1 fruit fly cellular context compared by ENCODE assay signal in the genomic region with DNA sequence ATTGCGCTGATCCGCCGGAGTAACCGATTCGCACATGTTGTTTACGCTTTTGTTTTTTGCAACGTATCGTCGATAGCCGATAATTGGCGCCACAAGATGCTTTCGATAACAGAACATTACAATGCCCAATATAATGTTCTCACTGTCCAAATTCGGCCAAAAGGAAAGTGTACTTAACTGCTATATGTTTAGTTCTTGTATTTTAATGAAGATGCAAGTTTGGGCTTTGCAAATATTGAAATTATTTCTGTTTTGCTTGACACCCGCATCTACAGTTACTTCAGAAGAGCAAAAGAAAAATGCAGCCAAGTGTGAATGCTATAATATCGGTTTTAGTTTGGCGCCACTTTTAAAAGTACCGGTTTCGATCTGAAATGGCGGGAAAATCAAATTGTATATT.
TF ChIP-seq lines count a peak whose summit lies in the region.

No protein-coding gene starts in this region.

TF ChIP-seq in whole organism, embryonic, 481 proteins besides CTCF, POLR2A, EP300 and RAD21 (continued from another document):
- TF ChIP-seq eyg (GFP tag; optimal IDR thresholded peaks at IDR 0.05; lab: Kevin White, UChicago) (peak; percentile 90), CG4424 (GFP tag; optimal IDR thresholded peaks at IDR 0.05; lab: Kevin White, UChicago) (peak; percentile 90), CG7357 (GFP tag; IDR thresholded peaks at IDR 0.05; lab: Robert Waterston, UW) (peak; percentile 98), CG34422 (GFP tag; IDR thresholded peaks at IDR 0.05; lab: Robert Waterston, UW) (peak; percentile 74; the same call in 2 of the 3 replicates), Meics (GFP tag; optimal IDR thresholded peaks at IDR 0.05; lab: Kevin White, UChicago) (peak; percentile 93), Dip2 (GFP tag; IDR thresholded peaks at IDR 0.05; lab: Robert Waterston, UW) (peak; percentile 16; the same call in 1 of the 2 replicates), tna (GFP tag; IDR thresholded peaks at IDR 0.05; lab: Robert Waterston, UW; ENCODE audit: partially characterized antibody) (no peak; the same call in 1 of the 2 replicates), CG8944 (GFP tag; optimal IDR thresholded peaks at IDR 0.05; lab: Kevin White, UChicago) (peak; percentile 90), zf30C (GFP tag; optimal IDR thresholded peaks at IDR 0.05; lab: Kevin White, UChicago) (no peak)
